Worm (Caenorhabditis elegans): Measurements from ENCODE around the gene mrpl-50.

Gene mrpl-50

DNA sequence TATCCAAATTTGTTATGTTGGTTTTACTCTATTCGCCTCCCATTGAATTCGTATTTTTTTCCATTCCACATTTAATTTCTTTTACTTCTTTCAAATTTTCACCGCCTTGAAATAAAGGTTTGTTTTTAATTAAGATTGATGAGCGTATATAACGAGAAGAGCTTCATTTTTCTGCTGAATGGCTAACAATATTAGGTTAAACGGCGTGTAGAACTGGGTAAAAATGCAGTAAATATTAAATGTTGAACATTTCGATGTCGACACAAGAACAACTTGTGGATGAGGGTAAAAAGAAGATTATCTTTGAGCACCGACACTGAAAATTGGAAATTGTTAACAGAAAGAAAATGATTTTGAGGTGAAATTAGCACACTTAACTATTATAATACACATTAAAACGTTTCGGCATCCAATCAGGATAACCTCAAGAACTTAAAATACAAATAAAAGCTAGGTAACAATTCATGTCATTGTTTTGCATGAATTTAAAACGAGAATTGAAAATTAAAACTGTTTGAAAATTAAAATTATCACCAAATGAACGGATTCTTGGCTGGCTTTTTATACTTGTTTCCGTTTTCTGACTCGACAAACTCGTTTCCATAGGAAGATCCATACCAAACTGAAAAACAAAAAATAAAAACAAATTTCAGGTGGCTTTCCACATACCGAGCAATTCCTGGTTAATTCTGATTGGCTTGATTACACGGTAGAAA is 9.4 kb downstream of the mrpl-50 start:
- TF ChIP-seq nhr-80 (tag; optimal IDR thresholded peaks at IDR 0.05) (no peak), rcor-1 (GFP tag; IDR thresholded peaks at IDR 0.05) (no peak), madf-8 (GFP tag; conservative IDR thresholded peaks at IDR 0.05) (no peak), dpff-1 (tag; optimal IDR thresholded peaks at IDR 0.05) (peak; percentile 43), bed-1 (GFP tag; IDR thresholded peaks at IDR 0.05) (no peak), snpc-3.4 (tag; optimal IDR thresholded peaks at IDR 0.05) (peak; percentile 1), pha-4 (tag; optimal IDR thresholded peaks at IDR 0.05) (no peak), lin-35 (GFP tag; optimal IDR thresholded peaks at IDR 0.05) (no peak), somi-1 (GFP tag; optimal IDR thresholded peaks at IDR 0.05) (no peak), lin-40 (tag; optimal IDR thresholded peaks at IDR 0.05) (no peak), efl-1 (GFP tag; optimal IDR thresholded peaks at IDR 0.05) (no peak), B0019.2 (GFP tag; conservative IDR thresholded peaks at IDR 0.05) (no peak), ztf-28 (GFP tag; IDR thresholded peaks at IDR 0.05) (no peak), ztf-26 (tag; optimal IDR thresholded peaks at IDR 0.05) (no peak), ZK185.1 (tag; optimal IDR thresholded peaks at IDR 0.05; ENCODE audit: poor library complexity, severe bottlenecking) (peak; percentile 1), B0035.1 (tag; optimal IDR thresholded peaks at IDR 0.05) (no peak), ztf-18 (tag; optimal IDR thresholded peaks at IDR 0.05) (no peak), hsf-1 (GFP tag; IDR thresholded peaks at IDR 0.05) (no peak), lag-1 (GFP tag; IDR thresholded peaks at IDR 0.05) (no peak), ama-1 (optimal IDR thresholded peaks at IDR 0.05) (no peak), ama-1 (GFP tag; optimal IDR thresholded peaks at IDR 0.05) (peak in 1 of 2 experiments; percentile 57), egrh-3 (GFP tag; IDR thresholded peaks at IDR 0.05) (no peak), F33H1.4 (GFP tag; IDR thresholded peaks at IDR 0.05) (no peak; the same call in 1 of the 2 replicates), sptf-2 (GFP tag; optimal IDR thresholded peaks at IDR 0.05) (no peak), nfya-2 (GFP tag; IDR thresholded peaks at IDR 0.05) (no peak), die-1 (tag; optimal IDR thresholded peaks at IDR 0.05) (no peak), snpc-1.3 (tag; optimal IDR thresholded peaks at IDR 0.05; ENCODE audit: insufficient read depth) (peak; percentile 20), F39B2.1 (GFP tag; IDR thresholded peaks at IDR 0.05) (no peak), chd-7 (tag; optimal IDR thresholded peaks at IDR 0.05) (peak; percentile 17), nfya-1 (tag; optimal IDR thresholded peaks at IDR 0.05; ENCODE audit: borderline replicate concordance, insufficient read depth) (no peak), Y56A3A.18 (GFP tag; IDR thresholded peaks at IDR 0.05) (peak; percentile 68; the same call in 1 of the 2 replicates), aptf-2 (GFP tag; conservative IDR thresholded peaks at IDR 0.05) (no peak), lin-26 (GFP tag; IDR thresholded peaks at IDR 0.05) (peak; percentile 47; the same call in 1 of the 2 replicates), attf-5 (GFP tag; optimal IDR thresholded peaks at IDR 0.05) (no peak), F23B12.7 (tag; optimal IDR thresholded peaks at IDR 0.05; ENCODE audit: insufficient read depth) (no peak), gei-17 (GFP tag; optimal IDR thresholded peaks at IDR 0.05) (no peak), tbp1 (GFP tag; optimal IDR thresholded peaks at IDR 0.05) (peak; percentile 30), madf-10 (tag; optimal IDR thresholded peaks at IDR 0.05) (no peak), mel-28 (tag; optimal IDR thresholded peaks at IDR 0.05; ENCODE audit: borderline replicate concordance) (no peak), Y53F4B.3 (GFP tag; IDR thresholded peaks at IDR 0.05) (no peak), tlf-1 (GFP tag; optimal IDR thresholded peaks at IDR 0.05) (no peak), hmg-20 (GFP tag; IDR thresholded peaks at IDR 0.05) (no peak), cebp-1 (GFP tag; IDR thresholded peaks at IDR 0.05) (no peak), cebp-1 (tag; optimal IDR thresholded peaks at IDR 0.05) (peak; percentile 31), let-526 (GFP tag; IDR thresholded peaks at IDR 0.05) (no peak), C06A6.2 (GFP tag; conservative IDR thresholded peaks at IDR 0.05) (no peak), hmg-1.2 (GFP tag; IDR thresholded peaks at IDR 0.05) (no peak; the same call in 1 of the 2 replicates), ceh-58 (GFP tag; IDR thresholded peaks at IDR 0.05) (no peak)

All from whole organism, young adult.